Worm (Caenorhabditis elegans) whole organism, mixed stage, embryonic: ENCODE results near the gene kin-24.

Experiments
- nhr-237 ChIP-seq: fragments of 150-350 bp; optimal IDR thresholded peaks from 2 replicates; lab custom pipeline; 2014; ENCODE audit warnings: missing biosample characterization, missing genetic modification characterization
- nhr-76 ChIP-seq: sonication (generic microtip); optimal IDR thresholded peaks from 2 replicates; lab custom pipeline; 2017; ENCODE audit warnings: missing biosample characterization, missing genetic modification characterization
- pha-4 ChIP-seq: fragments of 150-350 bp; optimal IDR thresholded peaks from 2 replicates; lab custom pipeline; 2018; ENCODE audit warnings: missing biosample characterization, missing genetic modification reagents, missing genetic modification characterization
- sem-2 ChIP-seq: fragments of 200-800 bp; sonication (Bioruptor generic); optimal IDR thresholded peaks from 2 replicates; lab custom pipeline; 2018; ENCODE audit warnings: mild to moderate bottlenecking, missing genetic modification characterization, missing compliant biosample characterization
- snpc-4 ChIP-seq: fragments of 150-350 bp; optimal IDR thresholded peaks from 2 replicates; lab custom pipeline; 2014; ENCODE audit warnings: missing biosample characterization, missing genetic modification characterization
- unc-62 ChIP-seq: fragments of 150-350 bp; optimal IDR thresholded peaks from 2 replicates; lab custom pipeline; 2014; ENCODE audit warnings: missing biosample characterization, missing genetic modification reagents, missing genetic modification characterization

- no peak for TF ChIP-seq pha-4
- TF ChIP-seq sem-2 (GFP tag; lab: Kevin White, UChicago) = no peak
- no peak for TF ChIP-seq nhr-76 (tag; lab: Kevin White, UChicago)
- TF ChIP-seq snpc-4 (tag; lab: Kevin White, UChicago) = no peak
- TF ChIP-seq nhr-237 (tag; lab: Kevin White, UChicago) = no peak
- TF ChIP-seq unc-62 (GFP tag; lab: Kevin White, UChicago) = no peak
Measured at ce11 chrIV:9852250-9852649, 11.4 kb upstream of the kin-24 start, which contains the start of gene ssq-1.
